Fruit fly (Drosophila melanogaster) whole organism, embryonic: ENCODE results near the gene AP-1sigma.

Experiments used
- Bgb ChIP-seq: fragments of 200-800 bp; sonication (Bioruptor generic); IDR thresholded peaks from 2 replicates; pipeline ENCODE4 v1.3.6; 2022; ENCODE audit warnings: missing biosample characterization, missing genetic modification characterization; ENCODE audit not compliant: partially characterized antibody
- CG11695 ChIP-seq: fragments of 200-800 bp; sonication (Bioruptor generic); IDR thresholded peaks from 3 replicates; pipeline ENCODE4 v1.3.6; 2022; ENCODE audit warnings: missing biosample characterization, missing genetic modification characterization
- CG12769 ChIP-seq: fragments of 200-800 bp; sonication (Bioruptor generic); optimal IDR thresholded peaks from 2 replicates; lab custom pipeline; 2019; ENCODE audit warnings: missing biosample characterization, mild to moderate bottlenecking, missing genetic modification characterization, moderate library complexity
- CG1792 ChIP-seq: fragments of 200-800 bp; sonication (Bioruptor generic); optimal IDR thresholded peaks from 2 replicates; lab custom pipeline; 2016; ENCODE audit warnings: missing biosample characterization, missing genetic modification characterization
- CG32532 ChIP-seq: fragments of 200-800 bp; sonication (Bioruptor generic); IDR thresholded peaks from 2 replicates; pipeline ENCODE4 v1.3.6; 2022; ENCODE audit warnings: missing biosample characterization, missing genetic modification characterization
- CG42726 ChIP-seq: fragments of 200-800 bp; sonication (Bioruptor generic); IDR thresholded peaks from 2 replicates; pipeline ENCODE4 v1.3.6; 2022; ENCODE audit warnings: missing biosample characterization, missing genetic modification characterization; ENCODE audit not compliant: partially characterized antibody
- CG43689 ChIP-seq: fragments of 200-800 bp; sonication (Bioruptor generic); IDR thresholded peaks from 2 replicates; pipeline ENCODE4 v1.3.6; 2022; ENCODE audit warnings: missing biosample characterization, missing genetic modification characterization
- E2f2 ChIP-seq: fragments of 200-800 bp; sonication (Bioruptor generic); IDR thresholded peaks from 2 replicates; pipeline ENCODE4 v1.3.6; 2022; ENCODE audit warnings: missing biosample characterization, missing genetic modification characterization
- Sox102F ChIP-seq: fragments of 200-800 bp; sonication (Bioruptor generic); optimal IDR thresholded peaks from 2 replicates; lab custom pipeline; 2018; ENCODE audit warnings: missing biosample characterization, mild to moderate bottlenecking, missing genetic modification characterization, moderate library complexity
- Sry-β ChIP-seq: fragments of 200-800 bp; sonication (Bioruptor generic); optimal IDR thresholded peaks from 2 replicates; lab custom pipeline; 2018; ENCODE audit warnings: missing biosample characterization, mild to moderate bottlenecking, missing genetic modification characterization, moderate library complexity
- jumu ChIP-seq: fragments of 200-800 bp; sonication (Bioruptor generic); optimal IDR thresholded peaks from 3 replicates; lab custom pipeline; 2016; ENCODE audit warnings: missing biosample characterization, missing genetic modification characterization
- lola ChIP-seq, 3 experiments: fragments of >200 bp in 2 of 3; fragments of 200-800 bp in 1 of 3; sonication (Bioruptor generic) in 1 of 3; optimal IDR thresholded peaks; 2 replicates each; lab custom pipeline; 2017 to 2019; ENCODE audit warnings: missing biosample characterization in 3 of 3, missing genetic modification characterization in 3 of 3, mild to moderate bottlenecking in 1 of 3, moderate library complexity in 1 of 3
- pita ChIP-seq: fragments of 200-800 bp; sonication (Bioruptor generic); optimal IDR thresholded peaks from 2 replicates; lab custom pipeline; 2017; ENCODE audit warnings: missing biosample characterization, mild to moderate bottlenecking, missing genetic modification characterization
- repo ChIP-seq: fragments of 200-800 bp; sonication (Bioruptor generic); optimal IDR thresholded peaks from 2 replicates; lab custom pipeline; 2016; ENCODE audit warnings: missing biosample characterization, missing genetic modification characterization

DNA sequence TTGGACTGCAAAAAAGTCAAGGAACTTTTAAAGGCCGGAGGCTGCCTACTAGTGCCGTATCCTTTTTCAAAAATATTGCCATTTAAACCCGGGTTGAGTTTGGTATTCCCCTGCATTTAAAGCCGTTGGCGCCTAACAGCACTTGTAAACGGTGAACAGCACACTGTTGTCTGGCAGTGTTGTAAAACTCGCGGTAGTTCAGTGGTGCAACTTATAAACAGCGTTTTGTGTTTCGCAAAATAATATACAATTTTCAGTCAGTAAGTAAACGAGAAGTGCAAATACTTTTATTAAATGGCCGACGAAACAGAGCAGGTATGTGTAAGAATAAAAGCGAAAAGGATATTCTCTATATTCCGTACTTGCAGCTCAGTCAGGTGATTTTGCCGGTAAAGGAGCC lies 37.8 kb downstream of the AP-1sigma start, which contains the start of gene LSm3:
- no peak for TF ChIP-seq CG32532 (GFP tag; lab: Robert Waterston, UW)
- no peak for TF ChIP-seq pita (GFP tag; lab: Kevin White, UChicago)
- TF ChIP-seq jumu (GFP tag; lab: Kevin White, UChicago) = no peak
- no peak for TF ChIP-seq Sox102F
- TF ChIP-seq lola (GFP tag; optimal IDR thresholded peaks at IDR 0.05; lab: Kevin White, UChicago) = no peak
- TF ChIP-seq repo (GFP tag; lab: Kevin White, UChicago) = no peak
- TF ChIP-seq CG1792 (GFP tag; lab: Kevin White, UChicago) = no peak
- TF ChIP-seq CG11695 (GFP tag; lab: Robert Waterston, UW) = no peak
- TF ChIP-seq CG43689 (GFP tag; lab: Robert Waterston, UW) = no peak
- no peak for TF ChIP-seq CG12769 (tag; lab: Kevin White, UChicago)
- no peak for TF ChIP-seq Bgb (GFP tag; lab: Robert Waterston, UW)
- TF ChIP-seq Sry-β (GFP tag; lab: Kevin White, UChicago) = no peak
- no peak for TF ChIP-seq CG42726 (GFP tag; lab: Robert Waterston, UW)
- peak; percentile 48 for TF ChIP-seq E2f2 (GFP tag; lab: Robert Waterston, UW)
